Worm (Caenorhabditis elegans): ENCODE results near the gene srt-38.

DNA sequence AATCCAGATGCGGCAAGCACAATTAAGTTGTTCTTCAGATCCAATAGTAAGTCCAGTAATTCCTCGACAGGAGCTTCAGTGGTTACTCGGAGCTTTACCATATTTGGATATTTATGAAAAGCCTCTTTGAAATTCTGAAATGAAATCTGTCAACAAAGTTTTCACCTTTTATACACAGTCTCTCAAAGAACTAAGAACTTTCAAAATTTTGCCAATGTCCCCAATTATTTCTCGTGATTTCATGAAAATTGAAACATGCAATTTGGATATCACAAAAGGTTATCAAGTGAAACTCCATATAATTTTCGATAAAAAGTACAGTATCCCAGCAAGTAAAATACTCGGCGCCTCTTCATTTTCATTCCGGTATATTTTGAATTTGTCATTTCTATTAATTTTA lies 24.8 kb upstream of the srt-38 start, which contains the start of gene F47D2.11:
- no peak for TF ChIP-seq ztf-23 (GFP tag; IDR thresholded peaks at IDR 0.05)
- no peak for TF ChIP-seq tab-1 (GFP tag; IDR thresholded peaks at IDR 0.05)
- no peak for TF ChIP-seq klf-2 (GFP tag; conservative IDR thresholded peaks at IDR 0.05)
- no peak for TF ChIP-seq T22C8.4 (GFP tag; IDR thresholded peaks at IDR 0.05)
- no peak for TF ChIP-seq cog-1 (tag; optimal IDR thresholded peaks at IDR 0.05)

Data from whole organism, midembryonic.